Worm (Caenorhabditis elegans) whole organism, mixed stage, embryonic: ENCODE measurements around the gene C29A12.6.

Source experiments
- elt-1 ChIP-seq: sonication (generic microtip); optimal IDR thresholded peaks from 2 replicates; lab custom pipeline; 2017; ENCODE audit warnings: missing genetic modification characterization, mild to moderate bottlenecking, missing compliant biosample characterization, antibody characterized with exemption, moderate library complexity, borderline replicate concordance; ENCODE audit not compliant: insufficient read depth
- flh-1 ChIP-seq: fragments of 200-800 bp; sonication (Bioruptor generic); optimal IDR thresholded peaks from 2 replicates; lab custom pipeline; 2018; ENCODE audit warnings: mild to moderate bottlenecking, missing genetic modification characterization, moderate library complexity, missing compliant biosample characterization
- lsy-2 ChIP-seq: fragments of 150-350 bp; optimal IDR thresholded peaks from 2 replicates; lab custom pipeline; 2014; ENCODE audit warnings: missing biosample characterization, missing genetic modification characterization
- pha-4 ChIP-seq: fragments of 150-350 bp; optimal IDR thresholded peaks from 2 replicates; lab custom pipeline; 2018; ENCODE audit warnings: missing biosample characterization, missing genetic modification reagents, missing genetic modification characterization
- snpc-4 ChIP-seq: fragments of 150-350 bp; optimal IDR thresholded peaks from 2 replicates; lab custom pipeline; 2014; ENCODE audit warnings: missing biosample characterization, missing genetic modification characterization
- sptf-1 ChIP-seq: sonication (generic microtip); optimal IDR thresholded peaks from 2 replicates; lab custom pipeline; 2017; ENCODE audit warnings: mild to moderate bottlenecking, missing genetic modification characterization, moderate library complexity, missing compliant biosample characterization
- unc-62 ChIP-seq: fragments of 150-350 bp; optimal IDR thresholded peaks from 2 replicates; lab custom pipeline; 2014; ENCODE audit warnings: missing biosample characterization, missing genetic modification reagents, missing genetic modification characterization
- ztf-11 ChIP-seq: fragments of 150-350 bp; optimal IDR thresholded peaks from 2 replicates; lab custom pipeline; 2014; ENCODE audit warnings: missing biosample characterization, missing genetic modification characterization

- TF ChIP-seq ztf-11 (no peak), unc-62 (GFP tag; lab: Kevin White, UChicago) (peak; percentile 55), elt-1 (tag; lab: Kevin White, UChicago) (no peak), lsy-2 (tag; lab: Kevin White, UChicago) (no peak), sptf-1 (tag; lab: Kevin White, UChicago) (no peak), snpc-4 (tag; lab: Kevin White, UChicago) (no peak), flh-1 (GFP tag; lab: Kevin White, UChicago) (no peak), pha-4 (tag; lab: Kevin White, UChicago) (no peak)
These were observed 13.6 kb downstream of the C29A12.6 start for ce11 chrV:10860526-10861037.
